Fruit fly (Drosophila melanogaster) whole organism, wandering third instar larva: Measurements from ENCODE around the gene Rab26.

ENCODE experiments used
- CG9705 ChIP-seq: fragments of 200-800 bp; sonication (Bioruptor generic); optimal IDR thresholded peaks from 2 replicates; lab custom pipeline; 2018; ENCODE audit warnings: missing biosample characterization, mild to moderate bottlenecking, missing genetic modification characterization
- GATAd ChIP-seq: sonication (Bioruptor generic); optimal IDR thresholded peaks from 2 replicates; lab custom pipeline; 2016; ENCODE audit warnings: missing biosample characterization, missing genetic modification characterization
- Mio ChIP-seq: sonication (Bioruptor generic); optimal IDR thresholded peaks from 2 replicates; lab custom pipeline; 2016; ENCODE audit warnings: missing biosample characterization, missing genetic modification characterization
- Myc ChIP-seq: fragments of >200 bp; optimal IDR thresholded peaks from 2 replicates; lab custom pipeline; 2017
- Rel ChIP-seq, 2 experiments: fragments of 200-800 bp; sonication (Bioruptor generic) in 1 of 2; optimal IDR thresholded peaks; 2 replicates in 1 of 2; 3 replicates in 1 of 2; lab custom pipeline; 2016 to 2019; ENCODE audit warnings: mild to moderate bottlenecking in 2 of 2, missing biosample characterization in 2 of 2, missing genetic modification characterization in 2 of 2, moderate library complexity in 1 of 2
- Vsx2 ChIP-seq: fragments of 200-300, 225-300 bp; sonication (Bioruptor generic); optimal IDR thresholded peaks from 2 replicates; lab custom pipeline; 2018; ENCODE audit warnings: missing biosample characterization, missing genetic modification characterization; ENCODE audit not compliant: partially characterized antibody
- dl ChIP-seq, 2 experiments: fragments of 175-275, 200-275 bp in 1 of 2; fragments of 200-275 bp in 1 of 2; sonication (Bioruptor generic); optimal IDR thresholded peaks; lab custom pipeline; 2018; ENCODE audit warnings: mild to moderate bottlenecking in 2 of 2, missing biosample characterization in 2 of 2, missing genetic modification characterization in 2 of 2, moderate library complexity in 2 of 2; ENCODE audit not compliant: partially characterized antibody in 2 of 2, insufficient read depth in 1 of 2
- ey ChIP-seq: fragments of 200-800 bp; sonication (Bioruptor generic); optimal IDR thresholded peaks from 2 replicates; lab custom pipeline; 2016; ENCODE audit warnings: missing biosample characterization, missing genetic modification characterization
- fru ChIP-seq: fragments of 200-800 bp; sonication (Bioruptor generic); optimal IDR thresholded peaks from 3 replicates; lab custom pipeline; 2016; ENCODE audit warnings: missing biosample characterization, mild to moderate bottlenecking, missing genetic modification characterization
- h ChIP-seq: fragments of 200-800 bp; sonication (Bioruptor generic); optimal IDR thresholded peaks from 3 replicates; lab custom pipeline; 2016; ENCODE audit warnings: missing biosample characterization, mild to moderate bottlenecking, missing genetic modification characterization
- lola ChIP-seq: fragments of >200 bp; optimal IDR thresholded peaks from 2 replicates; lab custom pipeline; 2017; ENCODE audit warnings: missing biosample characterization, missing genetic modification characterization
- psq ChIP-seq: fragments of 200-800 bp; sonication (Bioruptor generic); optimal IDR thresholded peaks from 3 replicates; lab custom pipeline; 2017; ENCODE audit warnings: missing biosample characterization, mild to moderate bottlenecking, missing genetic modification characterization, moderate library complexity
- sage ChIP-seq: fragments of 200-800 bp; sonication (Bioruptor generic); optimal IDR thresholded peaks from 2 replicates; lab custom pipeline; 2016; ENCODE audit warnings: missing biosample characterization, mild to moderate bottlenecking, missing genetic modification characterization
- usp ChIP-seq: fragments of >200 bp; optimal IDR thresholded peaks from 2 replicates; lab custom pipeline; 2017; ENCODE audit warnings: missing biosample characterization, missing genetic modification characterization

dm6 chr3L:21285639-21286338 is 32.8 kb upstream of the Rab26 start, which contains the start of the genes CG12974 and pzg:
- TF ChIP-seq ey (GFP tag; lab: Kevin White, UChicago) (peak; percentile 51), lola (GFP tag; lab: Kevin White, UChicago) (no peak), psq (no peak), usp (no peak), Vsx2 (GFP tag; lab: Kevin White, UChicago) (peak; percentile 99), Myc (peak; percentile 46), sage (GFP tag; lab: Kevin White, UChicago) (no peak), Rel (GFP tag; optimal IDR thresholded peaks at IDR 0.05; lab: Kevin White, UChicago) (no peak), Rel (tag; optimal IDR thresholded peaks at IDR 0.05; lab: Kevin White, UChicago) (no peak), GATAd (GFP tag; lab: Kevin White, UChicago) (no peak), CG9705 (GFP tag; lab: Kevin White, UChicago) (peak; percentile 82), fru (GFP tag; lab: Kevin White, UChicago) (peak; percentile 69), h (GFP tag; lab: Kevin White, UChicago) (peak; percentile 66), Mio (GFP tag; lab: Kevin White, UChicago) (peak; percentile 20), dl (GFP tag; optimal IDR thresholded peaks at IDR 0.05; lab: Kevin White, UChicago; ENCODE audit: insufficient read depth in 1 of 2, partially characterized antibody in 2 of 2) (peak; percentile 76 to 82)
